Fruit fly (Drosophila melanogaster): Measurements from ENCODE around the gene drm.

drm gene

dm6 chr2L:3584296-3584671 lies 45.2 kb downstream of the drm start:
- TF ChIP-seq Vsx2 (GFP tag; optimal IDR thresholded peaks at IDR 0.05; ENCODE audit: partially characterized antibody) (no peak), jim (GFP tag; optimal IDR thresholded peaks at IDR 0.05) (no peak), GATAd (GFP tag; optimal IDR thresholded peaks at IDR 0.05) (no peak), CG32264 (GFP tag; optimal IDR thresholded peaks at IDR 0.05) (no peak), brk (GFP tag; optimal IDR thresholded peaks at IDR 0.05) (no peak), pan (optimal IDR thresholded peaks at IDR 0.05) (no peak), sage (GFP tag; optimal IDR thresholded peaks at IDR 0.05) (no peak), usp (GFP tag; optimal IDR thresholded peaks at IDR 0.05) (no peak), fru (GFP tag; optimal IDR thresholded peaks at IDR 0.05) (no peak), ey (GFP tag; optimal IDR thresholded peaks at IDR 0.05) (no peak), tai (GFP tag; optimal IDR thresholded peaks at IDR 0.05) (no peak), dl (GFP tag; optimal IDR thresholded peaks at IDR 0.05; ENCODE audit: insufficient read depth in 1 of 2, partially characterized antibody in 2 of 2) (no peak), rgr (GFP tag; optimal IDR thresholded peaks at IDR 0.05) (no peak), Sp1 (GFP tag; optimal IDR thresholded peaks at IDR 0.05) (no peak), dmrt93B (GFP tag; optimal IDR thresholded peaks at IDR 0.05) (no peak), OdsH (GFP tag; optimal IDR thresholded peaks at IDR 0.05) (no peak), dsf (GFP tag; optimal IDR thresholded peaks at IDR 0.05; ENCODE audit: borderline replicate concordance) (no peak), Rel (GFP tag; optimal IDR thresholded peaks at IDR 0.05) (no peak), Rel (tag; optimal IDR thresholded peaks at IDR 0.05) (no peak), h (GFP tag; optimal IDR thresholded peaks at IDR 0.05) (no peak)

- no peak for TF ChIP-seq CG9705 (GFP tag; optimal IDR thresholded peaks at IDR 0.05)
- no peak for TF ChIP-seq CG32264 (GFP tag; optimal IDR thresholded peaks at IDR 0.05)
- TF ChIP-seq ey (GFP tag; optimal IDR thresholded peaks at IDR 0.05): no peak
- TF ChIP-seq woc (GFP tag; optimal IDR thresholded peaks at IDR 0.05): peak; percentile 2
- peak; percentile 8 for TF ChIP-seq h (GFP tag; optimal IDR thresholded peaks at IDR 0.05)
- TF ChIP-seq sv (GFP tag; optimal IDR thresholded peaks at IDR 0.05): no peak
- TF ChIP-seq GATAd (GFP tag; optimal IDR thresholded peaks at IDR 0.05): no peak
- TF ChIP-seq N (GFP tag; optimal IDR thresholded peaks at IDR 0.05): no peak
- no peak for TF ChIP-seq Hr78 (GFP tag; optimal IDR thresholded peaks at IDR 0.05)
- TF ChIP-seq br (GFP tag; optimal IDR thresholded peaks at IDR 0.05): no peak
- TF ChIP-seq OdsH (GFP tag; optimal IDR thresholded peaks at IDR 0.05): no peak
- TF ChIP-seq foxo (GFP tag; optimal IDR thresholded peaks at IDR 0.05): peak in 1 of 2 experiments; percentile 21
- no peak for TF ChIP-seq dl (GFP tag; optimal IDR thresholded peaks at IDR 0.05; ENCODE audit: insufficient read depth in 1 of 2, partially characterized antibody in 2 of 2)
- no peak for TF ChIP-seq dsf (GFP tag; optimal IDR thresholded peaks at IDR 0.05; ENCODE audit: borderline replicate concordance)
- TF ChIP-seq rgr (GFP tag; optimal IDR thresholded peaks at IDR 0.05): no peak
Measured at dm6 chr2L:3585318-3585717, 46.3 kb downstream of the drm start.

- TF ChIP-seq Mio (GFP tag; optimal IDR thresholded peaks at IDR 0.05) (no peak), pan (optimal IDR thresholded peaks at IDR 0.05) (no peak), OdsH (GFP tag; optimal IDR thresholded peaks at IDR 0.05) (peak; percentile 61), dsf (GFP tag; optimal IDR thresholded peaks at IDR 0.05; ENCODE audit: borderline replicate concordance) (no peak), Jra (GFP tag; optimal IDR thresholded peaks at IDR 0.05) (no peak), psq (GFP tag; optimal IDR thresholded peaks at IDR 0.05) (peak; percentile 13), Rel (GFP tag; optimal IDR thresholded peaks at IDR 0.05) (no peak), Rel (tag; optimal IDR thresholded peaks at IDR 0.05) (no peak), CrebA (GFP tag; optimal IDR thresholded peaks at IDR 0.05; ENCODE audit: borderline replicate concordance) (no peak), ey (GFP tag; optimal IDR thresholded peaks at IDR 0.05) (peak; percentile 51), Dfd (GFP tag; optimal IDR thresholded peaks at IDR 0.05) (no peak), dl (GFP tag; optimal IDR thresholded peaks at IDR 0.05; ENCODE audit: insufficient read depth in 1 of 2, partially characterized antibody in 2 of 2) (no peak), Vsx2 (GFP tag; optimal IDR thresholded peaks at IDR 0.05; ENCODE audit: partially characterized antibody) (no peak), CG32264 (GFP tag; optimal IDR thresholded peaks at IDR 0.05) (no peak), woc (GFP tag; optimal IDR thresholded peaks at IDR 0.05) (peak; percentile 20), Hnf4 (GFP tag; optimal IDR thresholded peaks at IDR 0.05) (peak; percentile 61), CG9705 (GFP tag; optimal IDR thresholded peaks at IDR 0.05) (no peak), lola (GFP tag; optimal IDR thresholded peaks at IDR 0.05) (no peak), Sp1 (GFP tag; optimal IDR thresholded peaks at IDR 0.05) (peak; percentile 50), Abd-B (GFP tag; optimal IDR thresholded peaks at IDR 0.05) (no peak), br (GFP tag; optimal IDR thresholded peaks at IDR 0.05) (peak; percentile 29), foxo (GFP tag; optimal IDR thresholded peaks at IDR 0.05) (peak in 1 of 2 experiments; percentile 40), Myc (optimal IDR thresholded peaks at IDR 0.05) (no peak), Hr83 (GFP tag; optimal IDR thresholded peaks at IDR 0.05; ENCODE audit: poor library complexity, severe bottlenecking) (no peak), GATAd (GFP tag; optimal IDR thresholded peaks at IDR 0.05) (no peak), usp (GFP tag; optimal IDR thresholded peaks at IDR 0.05) (no peak), HLH106 (tag; optimal IDR thresholded peaks at IDR 0.05) (peak; percentile 44), sage (GFP tag; optimal IDR thresholded peaks at IDR 0.05) (no peak), Dif (GFP tag; optimal IDR thresholded peaks at IDR 0.05; ENCODE audit: partially characterized antibody) (no peak), N (GFP tag; optimal IDR thresholded peaks at IDR 0.05) (no peak), Hr78 (GFP tag; optimal IDR thresholded peaks at IDR 0.05) (no peak), h (GFP tag; optimal IDR thresholded peaks at IDR 0.05) (peak; percentile 61), sv (GFP tag; optimal IDR thresholded peaks at IDR 0.05) (no peak), tai (GFP tag; optimal IDR thresholded peaks at IDR 0.05) (no peak), rgr (GFP tag; optimal IDR thresholded peaks at IDR 0.05) (peak; percentile 43), dmrt93B (GFP tag; optimal IDR thresholded peaks at IDR 0.05) (peak; percentile 16), fru (GFP tag; optimal IDR thresholded peaks at IDR 0.05) (peak; percentile 58), jim (GFP tag; optimal IDR thresholded peaks at IDR 0.05) (no peak), brk (GFP tag; optimal IDR thresholded peaks at IDR 0.05) (no peak)
Measured at dm6 chr2L:3587286-3587685, 48.2 kb downstream of the drm start.
